Worm (Caenorhabditis elegans) whole organism, early embryonic: ENCODE measurements around the gene Y105C5B.18.

ENCODE experiments used
- ama-1 ChIP-seq: fragments of 150-350 bp; optimal IDR thresholded peaks from 2 replicates; lab custom pipeline; 2014
- ceh-13 ChIP-seq: fragments of 200-800 bp; sonication (Bioruptor generic); optimal IDR thresholded peaks from 2 replicates; lab custom pipeline; 2018; ENCODE audit warnings: mild to moderate bottlenecking, missing genetic modification characterization, missing compliant biosample characterization
- ceh-36 ChIP-seq: sonication (generic microtip); optimal IDR thresholded peaks from 2 replicates; lab custom pipeline; 2016; ENCODE audit warnings: missing genetic modification characterization, inconsistent platforms, missing compliant biosample characterization
- ets-7 ChIP-seq: sonication (generic microtip); optimal IDR thresholded peaks from 2 replicates; lab custom pipeline; 2016; ENCODE audit warnings: missing genotype, missing genetic modification characterization, missing compliant biosample characterization
- flt-1 ChIP-seq: fragments of 200-800 bp; sonication (Bioruptor generic); IDR thresholded peaks from 2 replicates; pipeline ENCODE4 v1.3.6; 2022; ENCODE audit warnings: missing genetic modification characterization, missing compliant biosample characterization
- hmbx-1 ChIP-seq: sonication (generic microtip); optimal IDR thresholded peaks from 2 replicates; lab custom pipeline; 2016; ENCODE audit warnings: mild to moderate bottlenecking, missing genetic modification characterization, missing compliant biosample characterization
- hmg-4 ChIP-seq: fragments of 200-800 bp; sonication (Bioruptor generic); optimal IDR thresholded peaks from 2 replicates; lab custom pipeline; 2018; ENCODE audit warnings: mild to moderate bottlenecking, missing genetic modification characterization, missing compliant biosample characterization
- hnd-1 ChIP-seq: sonication (generic microtip); optimal IDR thresholded peaks from 2 replicates; lab custom pipeline; 2016; ENCODE audit warnings: missing genetic modification characterization, missing compliant biosample characterization
- sea-1 ChIP-seq: fragments of 200-800 bp; sonication (Bioruptor generic); conservative IDR thresholded peaks from 2 replicates; pipeline ENCODE4 v1.3.6; 2022; ENCODE audit warnings: missing genetic modification characterization, missing compliant biosample characterization
- tbx-11 ChIP-seq: fragments of 200-800 bp; sonication (Bioruptor generic); IDR thresholded peaks from 2 replicates; pipeline ENCODE4 v1.3.6; 2022; ENCODE audit warnings: missing genetic modification characterization, missing compliant biosample characterization
- tbx-37 ChIP-seq: fragments of 200-800 bp; sonication (Bioruptor generic); conservative IDR thresholded peaks from 2 replicates; pipeline ENCODE4 v1.3.6; 2022; ENCODE audit warnings: missing genetic modification reagents, missing genetic modification characterization, missing compliant biosample characterization

Y105C5B.18 gene

ce11 chrIV:16006267-16006666 lies 41.9 kb downstream of the Y105C5B.18 start:
- TF ChIP-seq ceh-36 (tag; lab: Kevin White, UChicago) (no peak), ama-1 (no peak), ceh-13 (GFP tag; lab: Kevin White, UChicago) (no peak), hmg-4 (GFP tag; lab: Kevin White, UChicago) (no peak), ets-7 (tag; lab: Kevin White, UChicago) (no peak), hmbx-1 (tag; lab: Kevin White, UChicago) (no peak), sea-1 (GFP tag; lab: Robert Waterston, UW) (no peak), hnd-1 (tag; lab: Kevin White, UChicago) (no peak), flt-1 (GFP tag; lab: Robert Waterston, UW) (no peak), tbx-11 (GFP tag; lab: Robert Waterston, UW) (no peak), tbx-37 (GFP tag; lab: Robert Waterston, UW) (no peak)
